Fruit fly (Drosophila melanogaster) whole organism: ENCODE measurements around the gene CG7912.

Experiments used
- CG8478 ChIP-seq: fragments of >200 bp; optimal IDR thresholded peaks from 2 replicates; lab custom pipeline; 2018; ENCODE audit warnings: inconsistent platforms
- Dll ChIP-seq: fragments of >200 bp; optimal IDR thresholded peaks from 2 replicates; lab custom pipeline; 2017
- EcR ChIP-seq, 2 experiments: fragments of >200 bp; optimal IDR thresholded peaks; 2 replicates each; lab custom pipeline; 2017; ENCODE audit warnings: missing biosample characterization in 2 of 2, missing genetic modification characterization in 2 of 2, missing genetic modification reagents in 2 of 2
- pan ChIP-seq: fragments of >200 bp; optimal IDR thresholded peaks from 2 replicates; lab custom pipeline; 2017
- psq ChIP-seq: fragments of >200 bp; optimal IDR thresholded peaks from 2 replicates; lab custom pipeline; 2017
- usp ChIP-seq: fragments of >200 bp; optimal IDR thresholded peaks from 2 replicates; lab custom pipeline; 2017; ENCODE audit warnings: missing biosample characterization, missing genetic modification characterization, mixed read lengths

Gene CG7912

DNA sequence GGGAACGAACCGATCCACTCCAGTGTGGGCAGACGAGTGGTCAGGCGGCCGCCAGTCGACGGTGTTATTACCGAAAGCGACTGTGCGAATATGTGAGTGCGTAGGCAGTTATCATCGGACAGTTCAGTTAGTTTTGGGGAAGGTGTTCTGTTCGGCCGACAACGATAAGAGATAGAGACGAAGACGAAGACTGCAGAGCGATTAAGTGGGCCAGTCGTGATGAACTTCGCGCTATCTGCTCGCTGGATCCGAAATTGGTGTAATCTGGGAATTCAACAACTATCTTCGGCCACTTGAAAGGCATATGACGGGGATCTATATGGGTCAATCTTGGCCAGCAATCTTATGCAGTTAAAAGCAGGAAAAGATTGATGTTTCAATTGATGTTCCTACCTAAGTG lies at the start of gene CG7912:
CG7912 (minus strand) TSS at position 17 of the 400 bp plus-strand sequence.
- no peak for TF ChIP-seq Dll (lab: Kevin White, UChicago)
- TF ChIP-seq pan (lab: Kevin White, UChicago) = no peak
- no peak for TF ChIP-seq usp (GFP tag; lab: Kevin White, UChicago)
- TF ChIP-seq EcR (GFP tag; optimal IDR thresholded peaks at IDR 0.05; lab: Kevin White, UChicago) = no peak

DNA sequence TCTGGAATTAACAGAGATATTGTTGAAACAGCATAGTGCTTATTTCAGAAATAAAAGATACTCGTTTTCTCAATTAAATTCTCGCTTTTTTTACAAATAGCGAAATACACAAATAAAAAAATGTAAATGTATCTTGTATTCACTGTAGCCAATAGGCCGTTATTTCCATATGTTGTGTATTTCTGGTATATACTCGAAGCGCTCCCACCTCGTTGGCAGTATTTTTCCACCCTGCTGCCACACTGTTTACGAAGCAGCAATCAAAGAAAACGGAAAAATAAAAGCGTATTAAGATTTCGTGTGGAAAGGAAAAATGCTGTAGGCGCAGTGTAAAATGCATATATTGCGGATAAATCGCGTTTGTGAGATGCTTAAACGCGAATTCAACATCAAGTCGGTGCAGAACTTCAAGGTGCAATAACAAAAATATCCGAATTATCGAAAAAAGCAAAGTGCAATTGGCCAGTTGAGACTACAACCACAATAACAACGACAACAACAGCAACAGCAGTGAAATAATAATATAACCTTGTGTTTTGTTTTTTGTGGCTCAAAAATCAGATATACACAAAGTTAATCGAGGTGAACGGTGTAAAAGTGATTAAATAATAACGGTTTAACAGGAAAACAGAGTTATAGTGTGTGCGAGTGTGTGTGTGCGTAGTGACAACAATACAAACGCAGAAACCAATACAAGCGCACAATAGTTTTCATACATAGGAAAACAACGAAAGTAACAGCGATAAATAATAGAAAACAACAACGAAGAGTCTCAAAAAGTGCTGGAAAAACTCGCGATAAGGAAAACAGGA lies 49.3 kb upstream of the CG7912 start, which contains the start of gene sima:
sima (plus strand) TSS at position 255 of the 812 bp plus-strand sequence.
- peak; percentile 50 for TF ChIP-seq psq
- no peak for TF ChIP-seq EcR (GFP tag; optimal IDR thresholded peaks at IDR 0.05; lab: Kevin White, UChicago)
- no peak for TF ChIP-seq usp (GFP tag; lab: Kevin White, UChicago)

DNA sequence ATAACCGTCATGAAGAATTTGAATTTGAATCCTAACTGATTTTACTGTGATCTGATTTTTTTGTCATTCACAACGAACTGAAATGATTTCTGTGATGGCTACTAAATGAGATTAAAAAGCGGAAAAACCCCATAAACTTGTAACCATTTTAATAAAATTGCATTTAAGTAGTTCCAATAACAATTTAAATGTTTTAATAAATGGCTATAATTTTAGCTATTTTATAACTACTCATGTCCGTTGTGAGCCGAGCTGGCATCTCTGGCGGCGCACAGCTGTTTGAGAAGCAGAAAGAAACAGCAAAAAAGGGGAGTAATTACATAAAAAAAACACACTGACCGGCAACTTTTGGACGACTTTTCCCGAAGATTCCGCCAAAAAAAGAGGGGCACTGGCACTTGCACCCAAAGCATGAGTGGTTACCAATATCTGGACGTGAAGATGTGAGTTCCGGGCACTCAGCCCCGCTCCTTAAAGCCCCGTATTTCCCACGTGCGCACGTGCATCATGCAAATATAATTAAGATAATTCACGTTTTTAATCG lies 47.7 kb upstream of the CG7912 start, which contains the start of the genes CG7950 and Rpp14a:
CG7950 (plus strand) TSS at position 268 of the 544 bp plus-strand sequence.
Rpp14a (plus strand) TSS at position 268 of the 544 bp plus-strand sequence.
- TF ChIP-seq EcR (GFP tag; optimal IDR thresholded peaks at IDR 0.05; lab: Kevin White, UChicago) (no peak), Dll (lab: Kevin White, UChicago) (no peak), usp (GFP tag; lab: Kevin White, UChicago) (no peak), pan (lab: Kevin White, UChicago) (no peak), CG8478 (no peak), psq (no peak)

DNA sequence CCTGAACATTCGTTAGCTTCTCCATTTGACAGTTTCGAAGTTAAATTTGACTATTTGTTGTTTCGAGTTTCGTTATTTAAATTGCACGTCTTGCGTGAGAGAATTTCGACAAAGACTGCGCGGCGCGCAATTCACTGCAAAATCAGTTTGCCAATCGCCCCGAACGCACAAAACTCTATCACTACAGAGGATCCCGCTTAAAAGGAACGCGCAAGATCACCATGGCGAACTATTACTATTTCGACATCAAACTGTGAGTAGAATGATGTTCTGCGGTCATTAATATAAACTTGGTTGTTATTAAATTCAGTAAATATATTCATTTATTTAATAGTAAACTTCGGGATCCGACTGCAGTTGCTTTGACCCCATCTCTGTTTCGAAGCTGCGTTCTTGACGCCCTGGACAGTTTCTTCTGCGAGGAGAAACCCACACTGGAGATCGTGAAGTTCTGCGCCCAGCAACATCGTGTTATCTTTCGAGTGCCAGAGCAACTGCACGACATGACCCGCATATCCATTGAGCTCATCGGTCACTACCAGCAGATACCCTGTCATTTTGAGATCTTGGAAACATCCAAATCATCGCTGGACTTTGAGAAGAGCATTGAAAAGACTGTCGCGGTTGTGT lies 47.0 kb upstream of the CG7912 start, which contains the start of the genes Rpp14b and spn-A:
Rpp14b (plus strand) TSS at position 43 of the 630 bp plus-strand sequence.
spn-A (minus strand) TSS at position 123 of the 630 bp plus-strand sequence.
- TF ChIP-seq EcR (GFP tag; optimal IDR thresholded peaks at IDR 0.05; lab: Kevin White, UChicago) (no peak), CG8478 (no peak), Dll (lab: Kevin White, UChicago) (no peak), usp (GFP tag; lab: Kevin White, UChicago) (no peak), psq (no peak), pan (lab: Kevin White, UChicago) (no peak)

DNA sequence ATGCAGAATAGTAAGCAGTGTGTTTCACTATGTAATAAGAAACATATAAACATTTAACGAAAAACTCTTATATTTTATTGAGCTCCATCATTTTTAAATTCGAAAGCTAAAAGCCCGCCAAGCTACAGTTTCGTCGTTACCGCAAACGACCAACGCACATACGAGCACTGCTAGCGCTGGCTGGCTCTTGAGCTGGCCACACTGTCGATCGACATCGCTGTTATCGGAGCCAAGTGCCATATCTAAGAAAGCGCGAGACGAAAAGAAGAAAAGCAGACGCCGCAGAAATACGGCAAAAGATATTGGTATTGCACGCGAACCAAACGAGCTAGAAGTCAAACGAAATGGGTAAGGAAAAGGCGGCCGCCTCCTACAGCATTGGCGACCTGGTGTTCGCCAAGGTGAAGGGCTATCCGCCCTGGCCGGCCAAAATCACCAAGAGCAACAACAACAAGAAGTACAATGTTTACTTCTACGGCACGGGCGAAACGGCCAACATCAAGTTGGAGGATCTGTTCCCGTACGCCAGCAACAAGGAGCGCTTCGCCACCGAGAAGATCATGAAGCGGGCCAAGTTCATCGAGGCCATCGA lies 43.6 kb upstream of the CG7912 start, which contains the start of gene Jasper:
Jasper (plus strand) TSS at position 60 of the 592 bp plus-strand sequence.
- TF ChIP-seq EcR (GFP tag; optimal IDR thresholded peaks at IDR 0.05; lab: Kevin White, UChicago) (no peak), CG8478 (no peak), Dll (lab: Kevin White, UChicago) (no peak), usp (GFP tag; lab: Kevin White, UChicago) (no peak), pan (lab: Kevin White, UChicago) (no peak), psq (no peak)

DNA sequence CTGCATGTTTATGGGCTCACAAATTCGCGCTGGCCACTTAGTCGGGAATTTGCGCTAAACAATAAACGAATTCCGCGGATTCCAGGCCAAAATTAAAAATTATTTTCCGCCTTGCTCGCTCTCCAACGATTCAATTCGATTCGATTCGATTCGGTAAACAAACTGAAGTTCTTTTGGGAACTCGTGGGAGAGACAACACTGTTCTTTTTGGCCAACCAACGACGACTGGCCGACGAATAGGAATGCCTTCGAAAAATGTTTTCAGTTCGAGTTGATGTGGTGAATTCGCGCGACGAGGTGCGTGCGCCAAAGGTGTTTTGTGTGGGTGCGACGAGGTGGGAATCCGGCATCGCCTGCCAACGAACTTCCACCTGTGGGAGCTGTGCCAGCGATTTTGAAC lies 42.9 kb upstream of the CG7912 start, which contains the start of gene CG15528:
CG15528 (minus strand) TSS at position 180 of the 400 bp plus-strand sequence.
- TF ChIP-seq EcR (GFP tag; optimal IDR thresholded peaks at IDR 0.05; lab: Kevin White, UChicago) (no peak), pan (lab: Kevin White, UChicago) (no peak), psq (no peak), Dll (lab: Kevin White, UChicago) (no peak), usp (GFP tag; lab: Kevin White, UChicago) (no peak), CG8478 (no peak)

- TF ChIP-seq usp (GFP tag; lab: Kevin White, UChicago) (no peak), pan (lab: Kevin White, UChicago) (no peak), CG8478 (no peak), Dll (lab: Kevin White, UChicago) (no peak), EcR (GFP tag; optimal IDR thresholded peaks at IDR 0.05; lab: Kevin White, UChicago) (no peak), psq (no peak)
These were observed 41.5 kb upstream of the CG7912 start for dm6 chr3R:30050448-30050847.

DNA sequence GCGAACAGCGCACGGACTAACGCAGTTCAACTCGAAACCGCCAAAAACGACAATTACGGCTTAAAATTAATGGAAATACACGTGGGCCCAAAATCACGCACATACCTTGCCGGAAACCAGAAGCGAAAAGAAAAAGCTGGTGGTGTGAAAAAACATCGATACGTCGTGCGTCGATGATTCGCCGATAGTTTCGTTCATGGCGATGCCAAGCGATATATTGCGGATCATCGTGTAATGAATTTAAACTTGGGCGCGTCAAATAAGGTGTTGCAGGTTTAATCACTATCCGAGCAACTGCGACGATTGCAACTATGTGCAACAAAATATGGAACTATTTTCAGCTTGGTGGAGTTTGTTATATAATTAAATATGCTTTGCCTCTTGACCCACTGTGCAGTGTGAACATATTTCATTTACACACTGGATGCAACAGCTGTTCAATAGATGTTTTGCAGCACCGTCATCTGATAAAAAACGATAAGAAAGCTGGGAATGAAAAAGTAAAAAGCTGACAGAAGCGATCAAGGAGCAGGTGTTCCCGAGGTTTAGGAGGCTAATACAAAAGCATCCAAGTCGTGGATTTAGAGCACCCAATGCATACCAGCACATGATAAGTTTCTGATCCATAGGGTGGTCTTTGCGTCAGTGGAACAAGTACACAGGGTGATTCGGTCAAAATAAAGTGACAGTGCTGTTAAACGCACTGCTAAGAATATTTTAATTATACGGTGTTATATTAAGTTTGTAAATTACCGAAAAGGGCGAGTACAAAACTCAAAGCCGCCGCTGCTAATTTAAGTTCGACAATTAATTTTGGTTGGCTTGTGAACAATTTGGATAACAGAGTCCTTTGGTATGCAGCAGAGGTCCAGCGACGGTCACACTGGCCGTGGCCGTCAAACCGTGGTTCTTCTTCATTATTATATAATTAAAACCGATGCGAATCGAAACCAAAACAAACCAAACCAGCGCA lies 37.3 kb upstream of the CG7912 start, which contains the start of the genes RpL32 and CG7943:
RpL32 (minus strand) TSS at position 133 of the 973 bp plus-strand sequence.
CG7943 (plus strand) TSS at position 442 of the 973 bp plus-strand sequence.
- no peak for TF ChIP-seq psq

DNA sequence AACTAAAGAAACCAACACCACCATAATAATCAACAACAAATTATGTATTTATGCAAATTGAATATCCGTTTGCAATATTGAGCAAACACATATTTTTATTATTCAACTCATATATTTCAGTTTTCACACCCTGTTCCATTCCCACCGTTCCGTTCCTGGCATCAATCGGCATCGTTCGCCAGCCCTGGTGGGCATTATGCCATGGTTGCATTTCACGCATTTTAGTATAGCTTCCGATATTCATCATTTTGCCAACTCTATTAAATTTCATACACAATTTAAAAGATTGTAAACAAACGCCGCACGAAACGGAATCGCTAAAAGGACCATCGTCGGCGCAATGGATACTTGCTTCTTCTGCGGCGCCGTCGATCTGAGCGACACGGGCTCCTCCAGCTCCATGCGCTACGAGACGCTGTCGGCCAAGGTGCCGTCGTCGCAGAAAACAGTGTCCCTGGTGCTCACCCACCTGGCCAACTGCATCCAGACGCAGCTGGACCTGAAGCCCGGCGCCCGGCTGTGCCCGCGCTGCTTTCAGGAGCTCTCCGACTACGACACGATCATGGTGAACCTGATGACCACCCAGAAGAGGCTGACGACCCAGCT lies 34.3 kb upstream of the CG7912 start, which contains the start of gene Sry-delta:
Sry-delta (plus strand) TSS at position 203 of the 606 bp plus-strand sequence.
- TF ChIP-seq EcR (GFP tag; optimal IDR thresholded peaks at IDR 0.05; lab: Kevin White, UChicago) (no peak), Dll (lab: Kevin White, UChicago) (no peak), pan (lab: Kevin White, UChicago) (no peak), psq (no peak), usp (GFP tag; lab: Kevin White, UChicago) (no peak), CG8478 (no peak)

DNA sequence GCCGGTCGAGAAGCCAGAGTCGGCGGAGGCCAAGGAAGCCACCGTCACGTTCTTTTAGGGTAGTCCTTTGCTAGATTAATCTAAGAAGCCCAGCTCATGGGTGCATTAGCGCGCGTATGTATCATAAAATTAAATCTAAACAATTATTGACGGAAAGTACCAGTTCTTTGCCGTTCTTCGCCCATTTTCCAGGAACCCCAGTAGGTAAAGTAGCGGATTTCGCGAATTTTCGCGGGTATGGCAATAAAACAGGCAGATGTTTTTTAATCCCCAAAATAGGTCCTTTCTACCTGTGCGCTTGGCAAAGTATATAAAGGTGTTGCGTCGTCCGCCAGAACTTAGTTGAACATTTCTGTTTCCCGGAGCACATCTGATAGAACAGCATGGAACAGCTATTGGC lies 31.9 kb upstream of the CG7912 start:
- TF ChIP-seq psq = no peak
- TF ChIP-seq pan (lab: Kevin White, UChicago) = no peak
- no peak for TF ChIP-seq CG8478
- TF ChIP-seq Dll (lab: Kevin White, UChicago) = no peak
- TF ChIP-seq EcR (GFP tag; optimal IDR thresholded peaks at IDR 0.05; lab: Kevin White, UChicago) = no peak
- TF ChIP-seq usp (GFP tag; lab: Kevin White, UChicago) = no peak
